Worm (Caenorhabditis elegans) whole organism, early embryonic: ENCODE measurements around the gene taf-7.1.

ENCODE experiments used
- aly-1 ChIP-seq: sonication (generic microtip); optimal IDR thresholded peaks from 2 replicates; lab custom pipeline; 2016; ENCODE audit warnings: missing genetic modification characterization, missing compliant biosample characterization
- ama-1 ChIP-seq: fragments of 150-350 bp; optimal IDR thresholded peaks from 2 replicates; lab custom pipeline; 2014
- ceh-36 ChIP-seq: sonication (generic microtip); optimal IDR thresholded peaks from 2 replicates; lab custom pipeline; 2016; ENCODE audit warnings: missing genetic modification characterization, inconsistent platforms, missing compliant biosample characterization
- ets-7 ChIP-seq: sonication (generic microtip); optimal IDR thresholded peaks from 2 replicates; lab custom pipeline; 2016; ENCODE audit warnings: missing genotype, missing genetic modification characterization, missing compliant biosample characterization
- flt-1 ChIP-seq: fragments of 200-800 bp; sonication (Bioruptor generic); IDR thresholded peaks from 2 replicates; pipeline ENCODE4 v1.3.6; 2022; ENCODE audit warnings: missing genetic modification characterization, missing compliant biosample characterization
- hmbx-1 ChIP-seq: sonication (generic microtip); optimal IDR thresholded peaks from 2 replicates; lab custom pipeline; 2016; ENCODE audit warnings: mild to moderate bottlenecking, missing genetic modification characterization, missing compliant biosample characterization
- hmg-4 ChIP-seq: fragments of 200-800 bp; sonication (Bioruptor generic); optimal IDR thresholded peaks from 2 replicates; lab custom pipeline; 2018; ENCODE audit warnings: mild to moderate bottlenecking, missing genetic modification characterization, missing compliant biosample characterization
- pes-1 ChIP-seq: fragments of 200-800 bp; sonication (Bioruptor generic); IDR thresholded peaks from 2 replicates; pipeline ENCODE4 v1.3.6; 2022; ENCODE audit warnings: missing genetic modification reagents, missing genetic modification characterization, missing compliant biosample characterization
- scrt-1 ChIP-seq: fragments of 200-800 bp; sonication (Bioruptor generic); IDR thresholded peaks from 2 replicates; pipeline ENCODE4 v1.3.6; 2022; ENCODE audit warnings: missing genetic modification characterization, missing compliant biosample characterization
- sea-1 ChIP-seq: fragments of 200-800 bp; sonication (Bioruptor generic); conservative IDR thresholded peaks from 2 replicates; pipeline ENCODE4 v1.3.6; 2022; ENCODE audit warnings: missing genetic modification characterization, missing compliant biosample characterization

DNA sequence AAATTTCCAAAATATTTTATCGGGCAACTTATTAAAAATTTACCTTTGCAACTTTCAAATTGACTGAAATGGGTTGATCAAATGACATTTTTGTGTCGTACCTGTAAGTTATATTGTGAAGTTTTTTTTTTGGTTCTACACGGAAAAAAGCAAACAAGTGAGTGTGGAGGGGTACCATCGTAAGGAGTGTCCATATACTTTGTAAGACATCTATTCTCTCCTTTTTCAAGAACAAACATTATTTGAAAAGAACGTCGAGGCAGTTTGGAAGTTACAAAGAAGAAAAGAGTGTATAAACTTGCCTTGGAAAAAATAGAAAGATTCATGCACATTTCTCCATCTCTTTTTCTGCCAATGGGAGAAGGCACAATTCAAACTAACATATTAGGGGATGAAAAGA is at the start of gene taf-7.1:
- TF ChIP-seq ceh-36 (no peak), pes-1 (no peak), hmbx-1 (tag; lab: Kevin White, UChicago) (no peak), ama-1 (lab: Kevin White, UChicago) (no peak), flt-1 (no peak), scrt-1 (no peak), hmg-4 (GFP tag; lab: Kevin White, UChicago) (no peak), ets-7 (tag; lab: Kevin White, UChicago) (no peak), aly-1 (tag; lab: Kevin White, UChicago) (no peak), sea-1 (GFP tag; lab: Robert Waterston, UW) (no peak)
